Fruit fly (Drosophila melanogaster) whole organism, prepupa: ENCODE measurements around the gene Act87E.

ENCODE experiments used
- Blimp-1 ChIP-seq: fragments of 200-800 bp; sonication (Bioruptor generic); optimal IDR thresholded peaks from 3 replicates; lab custom pipeline; 2017; ENCODE audit warnings: missing biosample characterization, missing genetic modification characterization, mild to moderate bottlenecking, moderate library complexity, missing genetic modification reagents
- CG10631 ChIP-seq: fragments of 200-800 bp; sonication (Bioruptor generic); optimal IDR thresholded peaks from 2 replicates; lab custom pipeline; 2016; ENCODE audit warnings: missing biosample characterization, missing genetic modification characterization
- CG10669 ChIP-seq: fragments of 200-800 bp; sonication (Bioruptor generic); optimal IDR thresholded peaks from 3 replicates; lab custom pipeline; 2018; ENCODE audit warnings: missing biosample characterization, mild to moderate bottlenecking, missing genetic modification characterization, moderate library complexity
- CG11294 ChIP-seq: fragments of 200-800 bp; sonication (Bioruptor generic); IDR thresholded peaks from 2 replicates; pipeline ENCODE4 v1.3.6; 2022; ENCODE audit warnings: missing biosample characterization, missing genetic modification characterization
- CG11762 ChIP-seq: fragments of 200-800 bp; sonication (Bioruptor generic); optimal IDR thresholded peaks from 3 replicates; lab custom pipeline; 2016; ENCODE audit warnings: missing biosample characterization, missing genetic modification characterization; ENCODE audit not compliant: insufficient read depth
- CG1621 ChIP-seq: fragments of 200-800 bp; sonication (Bioruptor generic); optimal IDR thresholded peaks from 3 replicates; lab custom pipeline; 2018; ENCODE audit warnings: missing biosample characterization, mild to moderate bottlenecking, missing genetic modification characterization
- CG16779 ChIP-seq: fragments of 200-800 bp; sonication (Bioruptor generic); optimal IDR thresholded peaks from 3 replicates; lab custom pipeline; 2017; ENCODE audit warnings: missing biosample characterization, mild to moderate bottlenecking, missing genetic modification characterization
- CG31627 ChIP-seq: fragments of 200-800 bp; sonication (Bioruptor generic); optimal IDR thresholded peaks from 3 replicates; lab custom pipeline; 2016; ENCODE audit warnings: missing biosample characterization, missing genetic modification characterization
- CG32006 ChIP-seq: fragments of 200-800 bp; sonication (Bioruptor generic); optimal IDR thresholded peaks from 3 replicates; lab custom pipeline; 2017; ENCODE audit warnings: missing biosample characterization, mild to moderate bottlenecking, missing genetic modification characterization
- CG34406 ChIP-seq: fragments of 200-800 bp; sonication (Bioruptor generic); optimal IDR thresholded peaks from 3 replicates; lab custom pipeline; 2016; ENCODE audit warnings: missing biosample characterization, missing genetic modification characterization
- CG4318 ChIP-seq: fragments of 200-800 bp; sonication (Bioruptor generic); optimal IDR thresholded peaks from 3 replicates; lab custom pipeline; 2017; ENCODE audit warnings: missing biosample characterization, mild to moderate bottlenecking, missing genetic modification characterization
- CG6163 ChIP-seq: fragments of 200-800 bp; sonication (Bioruptor generic); IDR thresholded peaks from 3 replicates; pipeline ENCODE4 v1.3.6; 2022; ENCODE audit warnings: missing biosample characterization, missing genetic modification characterization
- CG6792 ChIP-seq: fragments of 200-800 bp; sonication (Bioruptor generic); optimal IDR thresholded peaks from 3 replicates; lab custom pipeline; 2016; ENCODE audit warnings: missing biosample characterization, missing genetic modification characterization
- CG6808 ChIP-seq: fragments of 200-800 bp; sonication (Bioruptor generic); optimal IDR thresholded peaks from 3 replicates; lab custom pipeline; 2017; ENCODE audit warnings: missing biosample characterization, missing genetic modification characterization, mild to moderate bottlenecking, moderate library complexity, missing genetic modification reagents
- CG6854 ChIP-seq: fragments of 200-800 bp; sonication (Bioruptor generic); optimal IDR thresholded peaks from 2 replicates; lab custom pipeline; 2017; ENCODE audit warnings: missing biosample characterization, mild to moderate bottlenecking, missing genetic modification characterization
- CG7368 ChIP-seq: fragments of 200-800 bp; sonication (Bioruptor generic); optimal IDR thresholded peaks from 3 replicates; lab custom pipeline; 2016; ENCODE audit warnings: missing biosample characterization, missing genetic modification characterization
- CG8119 ChIP-seq: fragments of 200-800 bp; sonication (Bioruptor generic); IDR thresholded peaks from 3 replicates; pipeline ENCODE4 v1.3.6; 2022; ENCODE audit warnings: missing biosample characterization, missing genetic modification characterization
- CG8319 ChIP-seq: fragments of 200-800 bp; sonication (Bioruptor generic); optimal IDR thresholded peaks from 3 replicates; lab custom pipeline; 2016; ENCODE audit warnings: missing biosample characterization, missing genetic modification characterization
- CG8632 ChIP-seq: fragments of 200-800 bp; sonication (Bioruptor generic); optimal IDR thresholded peaks from 3 replicates; lab custom pipeline; 2016; ENCODE audit warnings: missing biosample characterization, missing genetic modification characterization
- CG9139 ChIP-seq: fragments of 200-800 bp; sonication (Bioruptor generic); optimal IDR thresholded peaks from 3 replicates; lab custom pipeline; 2017; ENCODE audit warnings: missing biosample characterization, mild to moderate bottlenecking, missing genetic modification characterization
- Eip75B ChIP-seq: fragments of 200-800 bp; sonication (Bioruptor generic); optimal IDR thresholded peaks from 3 replicates; lab custom pipeline; 2016; ENCODE audit warnings: missing biosample characterization, missing genetic modification characterization
- Eip78C ChIP-seq: fragments of 200-800 bp; sonication (Bioruptor generic); peaks from one replicate; lab custom pipeline; 2016; ENCODE audit warnings: missing biosample characterization, missing genetic modification characterization
- Eip93F ChIP-seq: fragments of 200-800 bp; sonication (Bioruptor generic); optimal IDR thresholded peaks from 2 replicates; lab custom pipeline; 2016; ENCODE audit warnings: missing biosample characterization, mild to moderate bottlenecking, missing genetic modification characterization
- Ets21C ChIP-seq: fragments of 200-800 bp; sonication (Bioruptor generic); optimal IDR thresholded peaks from 3 replicates; lab custom pipeline; 2016; ENCODE audit warnings: missing biosample characterization, missing genetic modification characterization
- Ets96B ChIP-seq: fragments of 200-800 bp; optimal IDR thresholded peaks from 2 replicates; lab custom pipeline; 2019; ENCODE audit warnings: missing biosample characterization, mild to moderate bottlenecking, missing genetic modification characterization, moderate library complexity
- Hr38 ChIP-seq: sonication (Bioruptor generic); optimal IDR thresholded peaks from 2 replicates; lab custom pipeline; 2016; ENCODE audit warnings: missing biosample characterization, missing genetic modification characterization
- Hr39 ChIP-seq: fragments of 200-800 bp; sonication (Bioruptor generic); optimal IDR thresholded peaks from 2 replicates; lab custom pipeline; 2016; ENCODE audit warnings: missing biosample characterization, missing genetic modification characterization
- Hr4 ChIP-seq: fragments of 200-800 bp; sonication (Bioruptor generic); optimal IDR thresholded peaks from 3 replicates; lab custom pipeline; 2016; ENCODE audit warnings: missing biosample characterization, missing genetic modification characterization
- Met ChIP-seq: fragments of 200-800 bp; sonication (Bioruptor generic); optimal IDR thresholded peaks from 3 replicates; lab custom pipeline; 2016; ENCODE audit warnings: missing biosample characterization, missing genetic modification characterization
- OdsH ChIP-seq: fragments of 200-800 bp; sonication (Bioruptor generic); optimal IDR thresholded peaks from 3 replicates; lab custom pipeline; 2016; ENCODE audit warnings: missing biosample characterization, missing genetic modification characterization
- Smox ChIP-seq: fragments of 200-800 bp; sonication (Bioruptor generic); optimal IDR thresholded peaks from 3 replicates; lab custom pipeline; 2016; ENCODE audit warnings: missing biosample characterization, missing genetic modification characterization
- Sox102F ChIP-seq: fragments of 200-800 bp; sonication (Bioruptor generic); optimal IDR thresholded peaks from 2 replicates; lab custom pipeline; 2016; ENCODE audit warnings: missing biosample characterization, mild to moderate bottlenecking, missing genetic modification characterization
- Sox14 ChIP-seq: fragments of 200-800 bp; sonication (Bioruptor generic); optimal IDR thresholded peaks from 3 replicates; lab custom pipeline; 2016; ENCODE audit warnings: missing biosample characterization, missing genetic modification characterization
- achi ChIP-seq: fragments of 200-800 bp; sonication (Bioruptor generic); optimal IDR thresholded peaks from 3 replicates; lab custom pipeline; 2016; ENCODE audit warnings: missing biosample characterization, missing genetic modification characterization
- acj6 ChIP-seq: fragments of 200-800 bp; sonication (Bioruptor generic); optimal IDR thresholded peaks from 3 replicates; lab custom pipeline; 2016; ENCODE audit warnings: missing biosample characterization, missing genetic modification characterization
- cyc ChIP-seq: fragments of 200-800 bp; sonication (Bioruptor generic); optimal IDR thresholded peaks from 3 replicates; lab custom pipeline; 2016; ENCODE audit warnings: missing biosample characterization, missing genetic modification characterization
- dsx ChIP-seq: fragments of 200-800 bp; optimal IDR thresholded peaks from 3 replicates; lab custom pipeline; 2019; ENCODE audit warnings: missing biosample characterization, mild to moderate bottlenecking, missing genetic modification characterization, moderate library complexity; ENCODE audit not compliant: poor library complexity, severe bottlenecking
- eg ChIP-seq: fragments of 200-800 bp; sonication (Bioruptor generic); IDR thresholded peaks from 3 replicates; pipeline ENCODE4 v1.3.6; 2022; ENCODE audit warnings: missing biosample characterization, missing genetic modification characterization
- esn ChIP-seq: fragments of 200-800 bp; sonication (Bioruptor generic); optimal IDR thresholded peaks from 2 replicates; lab custom pipeline; 2016; ENCODE audit warnings: missing biosample characterization, mild to moderate bottlenecking, missing genetic modification characterization, moderate library complexity
- fd59A ChIP-seq: fragments of 200-800 bp; sonication (Bioruptor generic); optimal IDR thresholded peaks from 2 replicates; lab custom pipeline; 2017; ENCODE audit warnings: missing biosample characterization, mild to moderate bottlenecking, missing genetic modification characterization, missing genetic modification reagents
- fd85E ChIP-seq: fragments of 200-800 bp; sonication (Bioruptor generic); optimal IDR thresholded peaks from 3 replicates; lab custom pipeline; 2016; ENCODE audit warnings: missing biosample characterization, missing genetic modification characterization
- lz ChIP-seq: fragments of 200-800 bp; sonication (Bioruptor generic); optimal IDR thresholded peaks from 3 replicates; lab custom pipeline; 2016; ENCODE audit warnings: missing biosample characterization, missing genetic modification characterization
- net ChIP-seq: fragments of 200-800 bp; sonication (Bioruptor generic); optimal IDR thresholded peaks from 3 replicates; lab custom pipeline; 2016; ENCODE audit warnings: missing biosample characterization, missing genetic modification characterization
- salr ChIP-seq, 2 experiments: fragments of 200-800 bp; sonication (Bioruptor generic); optimal IDR thresholded peaks; 3 replicates each; lab custom pipeline; 2016 to 2018; ENCODE audit warnings: missing biosample characterization in 2 of 2, missing genetic modification characterization in 2 of 2, mild to moderate bottlenecking in 1 of 2
- spab ChIP-seq: fragments of 200-800 bp; sonication (Bioruptor generic); optimal IDR thresholded peaks from 2 replicates; lab custom pipeline; 2017; ENCODE audit warnings: missing biosample characterization, mild to moderate bottlenecking, missing genetic modification characterization, missing genetic modification reagents
- vri ChIP-seq: fragments of 200-800 bp; sonication (Bioruptor generic); optimal IDR thresholded peaks from 3 replicates; lab custom pipeline; 2016; ENCODE audit warnings: missing biosample characterization, mild to moderate bottlenecking, missing genetic modification characterization

Act87E gene

dm6 chr3R:13422178-13422577, 3.6 kb upstream of the Act87E start:
- no peak for TF ChIP-seq fd85E (GFP tag; lab: Kevin White, UChicago)
- no peak for TF ChIP-seq Hr39 (GFP tag; lab: Kevin White, UChicago)
- no peak for TF ChIP-seq Sox102F
- TF ChIP-seq cyc (GFP tag; lab: Kevin White, UChicago): no peak
- no peak for TF ChIP-seq CG6792 (GFP tag; lab: Kevin White, UChicago)
- TF ChIP-seq Eip75B (GFP tag; lab: Kevin White, UChicago): no peak
- no peak for TF ChIP-seq CG9139 (GFP tag; lab: Kevin White, UChicago)
- no peak for TF ChIP-seq Ets96B (tag; lab: Kevin White, UChicago)
- no peak for TF ChIP-seq spab (GFP tag; lab: Kevin White, UChicago)
- no peak for TF ChIP-seq CG32006 (GFP tag; lab: Kevin White, UChicago)
- TF ChIP-seq vri (GFP tag; lab: Kevin White, UChicago): no peak
- no peak for TF ChIP-seq achi (GFP tag; lab: Kevin White, UChicago)
- TF ChIP-seq CG4318 (GFP tag; lab: Kevin White, UChicago): no peak
- no peak for TF ChIP-seq CG11762
- TF ChIP-seq CG7368 (GFP tag; lab: Kevin White, UChicago): no peak
- no peak for TF ChIP-seq Smox
- TF ChIP-seq fd59A (GFP tag; lab: Kevin White, UChicago): no peak
- TF ChIP-seq lz (GFP tag; lab: Kevin White, UChicago): no peak
- TF ChIP-seq Eip78C (GFP tag; lab: Kevin White, UChicago): no peak

- TF ChIP-seq CG16779 (peak; percentile 51), salr (GFP tag; optimal IDR thresholded peaks at IDR 0.05; lab: Kevin White, UChicago) (peak; percentile 18 to 54), acj6 (GFP tag; lab: Kevin White, UChicago) (peak; percentile 76), CG6163 (GFP tag; lab: Robert Waterston, UW) (peak; percentile 70; the same call in 2 of the 3 replicates), CG8119 (GFP tag; lab: Robert Waterston, UW) (peak; percentile 78), CG6854 (GFP tag; lab: Kevin White, UChicago) (no peak), CG31627 (GFP tag; lab: Kevin White, UChicago) (peak; percentile 64), Ets21C (GFP tag; lab: Kevin White, UChicago) (peak; percentile 2), fd85E (GFP tag; lab: Kevin White, UChicago) (peak; percentile 5), Ets96B (tag; lab: Kevin White, UChicago) (peak; percentile 57), Met (GFP tag; lab: Kevin White, UChicago) (peak; percentile 71), esn (peak; percentile 56), CG32006 (GFP tag; lab: Kevin White, UChicago) (peak; percentile 73), OdsH (peak; percentile 73), lz (GFP tag; lab: Kevin White, UChicago) (peak; percentile 53), CG11294 (no peak), Sox102F (peak; percentile 26), CG8632 (peak; percentile 32), CG10631 (GFP tag; lab: Kevin White, UChicago) (peak; percentile 73), Hr4 (GFP tag; lab: Kevin White, UChicago) (peak; percentile 77), CG4318 (GFP tag; lab: Kevin White, UChicago) (peak; percentile 57), spab (GFP tag; lab: Kevin White, UChicago) (peak; percentile 60), CG1621 (tag; lab: Kevin White, UChicago) (peak; percentile 19), Smox (peak; percentile 49), achi (GFP tag; lab: Kevin White, UChicago) (peak; percentile 74), net (peak; percentile 71), CG8319 (GFP tag; lab: Kevin White, UChicago) (peak; percentile 27), CG34406 (peak; percentile 34), Eip75B (GFP tag; lab: Kevin White, UChicago) (peak; percentile 61), Blimp-1 (no peak), CG7368 (GFP tag; lab: Kevin White, UChicago) (peak; percentile 51), Sox14 (GFP tag; lab: Kevin White, UChicago) (peak; percentile 72), Eip78C (GFP tag; lab: Kevin White, UChicago) (peak; percentile 87), Hr38 (GFP tag; lab: Kevin White, UChicago) (no peak), Eip93F (GFP tag; lab: Kevin White, UChicago) (no peak), CG6808 (GFP tag; lab: Kevin White, UChicago) (peak; percentile 37), eg (GFP tag; lab: Robert Waterston, UW) (peak; percentile 82), CG11762 (peak; percentile 61), vri (GFP tag; lab: Kevin White, UChicago) (peak; percentile 39), dsx (GFP tag; lab: Kevin White, UChicago) (peak; percentile 65), CG10669 (peak; percentile 29)
These were observed 2.7 kb downstream of the Act87E start for dm6 chr3R:13428341-13429040.
